Worm (Caenorhabditis elegans): ENCODE results near the gene scl-8.

Gene scl-8

DNA sequence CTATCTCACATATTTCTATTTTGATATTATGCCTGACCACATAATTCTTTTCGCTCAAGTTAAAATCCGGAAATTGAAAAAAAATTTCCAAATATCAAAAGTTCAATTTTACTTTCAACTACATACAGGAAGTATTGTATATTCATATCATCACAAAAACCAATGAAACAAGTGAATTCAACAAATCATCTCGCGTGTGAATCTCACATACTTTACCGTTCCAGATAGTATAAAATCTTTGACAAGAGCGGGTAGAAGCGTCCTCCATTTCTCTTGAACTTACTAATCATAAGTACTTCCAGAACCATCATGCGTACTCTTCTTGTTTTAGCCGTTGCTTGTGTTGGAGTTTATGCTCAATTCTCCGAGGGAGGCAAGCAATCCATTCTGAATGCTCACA lies at the start of gene scl-8:
Gene scl-8 (plus strand): TSS at position 301 of the 400 bp plus-strand sequence.
- TF ChIP-seq xbp-1 (tag; optimal IDR thresholded peaks at IDR 0.05) (no peak), unc-130 (tag; optimal IDR thresholded peaks at IDR 0.05) (no peak), snpc-4 (tag; optimal IDR thresholded peaks at IDR 0.05) (no peak), nhr-90 (tag; optimal IDR thresholded peaks at IDR 0.05; ENCODE audit: poor library complexity) (no peak)

DNA sequence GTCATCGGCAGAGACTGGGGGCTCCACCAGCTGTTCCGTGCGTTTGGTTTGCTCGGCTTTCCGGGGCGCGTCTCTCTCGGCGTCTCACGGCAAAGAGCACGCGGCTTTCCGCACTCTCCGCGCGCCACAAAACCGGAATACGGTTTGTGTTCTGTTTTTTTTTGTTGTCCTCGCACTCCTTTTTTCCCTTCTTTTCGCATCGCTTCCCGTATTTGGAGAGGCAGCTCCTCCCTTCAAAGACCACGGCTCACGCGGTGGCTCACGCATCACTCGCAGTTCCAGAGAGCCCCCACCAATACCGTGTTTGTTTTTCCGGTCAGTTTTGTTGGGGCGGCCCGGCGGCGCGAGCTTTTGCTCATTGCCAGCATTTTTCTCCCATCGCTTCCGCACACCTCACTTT lies 48.7 kb upstream of the scl-8 start:
- TF ChIP-seq C34B4.2 (tag; optimal IDR thresholded peaks at IDR 0.05) = no peak
- TF ChIP-seq isw-1 (GFP tag; IDR thresholded peaks at IDR 0.05) = no peak
- TF ChIP-seq lin-39 (tag; optimal IDR thresholded peaks at IDR 0.05) = no peak
- no peak for TF ChIP-seq zag-1 (tag; optimal IDR thresholded peaks at IDR 0.05)
- TF ChIP-seq skn-1 (tag; optimal IDR thresholded peaks at IDR 0.05) = no peak
- no peak for TF ChIP-seq ets-5 (GFP tag; IDR thresholded peaks at IDR 0.05)
- no peak for TF ChIP-seq aha-1 (tag; optimal IDR thresholded peaks at IDR 0.05)
- TF ChIP-seq lin-14 (GFP tag; optimal IDR thresholded peaks at IDR 0.05) = no peak
- no peak for TF ChIP-seq Y116A8C.19 (tag; optimal IDR thresholded peaks at IDR 0.05; ENCODE audit: borderline replicate concordance)

DNA sequence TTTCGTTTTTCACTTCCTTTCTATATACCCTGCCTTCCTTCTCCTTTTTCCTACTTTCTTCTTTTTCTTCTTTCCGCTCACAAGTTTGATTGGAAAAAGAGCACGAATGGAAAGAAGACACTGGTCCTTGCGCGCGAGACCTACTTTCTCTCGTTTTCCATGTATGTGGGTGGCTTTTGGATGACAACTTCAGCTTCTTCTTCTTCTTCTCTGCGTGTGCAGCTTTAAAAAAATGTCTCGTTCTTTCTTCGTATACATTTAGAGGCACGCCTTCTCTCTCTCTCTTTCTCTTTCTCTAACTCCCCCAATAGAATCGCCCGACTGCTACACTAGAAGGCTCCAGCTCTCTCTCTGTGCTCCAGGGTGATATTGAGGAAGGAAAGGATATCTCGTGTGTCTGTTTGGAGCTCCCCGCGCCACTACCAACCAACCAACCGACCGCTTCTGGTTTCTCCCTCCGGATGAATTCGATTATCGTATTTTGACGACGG lies 45.6 kb upstream of the scl-8 start:
- TF ChIP-seq sup-37 (GFP tag; optimal IDR thresholded peaks at IDR 0.05) (no peak), mdl-1 (tag; optimal IDR thresholded peaks at IDR 0.05) (no peak), ceh-63 (GFP tag; optimal IDR thresholded peaks at IDR 0.05) (no peak), elt-3 (tag; optimal IDR thresholded peaks at IDR 0.05) (no peak), efl-1 (optimal IDR thresholded peaks at IDR 0.05) (peak; percentile 15 to 18), efl-1 (GFP tag; optimal IDR thresholded peaks at IDR 0.05 in 1 of 2) (peak in 1 of 2 experiments; percentile 86), nhr-20 (tag; optimal IDR thresholded peaks at IDR 0.05) (no peak), nhr-12 (tag; optimal IDR thresholded peaks at IDR 0.05) (no peak), hpl-2 (GFP tag; optimal IDR thresholded peaks at IDR 0.05) (no peak), lin-35 (GFP tag; optimal IDR thresholded peaks at IDR 0.05) (peak in 1 of 2 experiments; percentile 28), vab-15 (tag; optimal IDR thresholded peaks at IDR 0.05) (no peak), tbx-2 (tag; optimal IDR thresholded peaks at IDR 0.05) (peak; percentile 56), pag-3 (tag; optimal IDR thresholded peaks at IDR 0.05; ENCODE audit: borderline replicate concordance, insufficient read depth) (no peak), irx-1 (tag; optimal IDR thresholded peaks at IDR 0.05) (no peak), aly-2 (tag; optimal IDR thresholded peaks at IDR 0.05) (no peak), ztf-4 (tag; optimal IDR thresholded peaks at IDR 0.05) (no peak), C04F5.9 (tag; optimal IDR thresholded peaks at IDR 0.05) (no peak), nhr-47 (tag; optimal IDR thresholded peaks at IDR 0.05) (peak; percentile 55), unc-130 (tag; optimal IDR thresholded peaks at IDR 0.05) (no peak), unc-86 (tag; optimal IDR thresholded peaks at IDR 0.05) (peak; percentile 41), snu-23 (GFP tag; optimal IDR thresholded peaks at IDR 0.05) (peak; percentile 21), nhr-11 (tag; optimal IDR thresholded peaks at IDR 0.05) (no peak), isw-1 (GFP tag; IDR thresholded peaks at IDR 0.05) (0 out of 2 replicates have a peak, but pooled peaks have one; percentile 9), C34B4.2 (tag; optimal IDR thresholded peaks at IDR 0.05) (no peak), lir-3 (tag; optimal IDR thresholded peaks at IDR 0.05; ENCODE audit: poor library complexity) (no peak), xbp-1 (tag; optimal IDR thresholded peaks at IDR 0.05) (peak; percentile 13), ceh-82 (tag; optimal IDR thresholded peaks at IDR 0.05) (peak in 2 of 3 experiments; percentile 8 to 46), swsn-7 (tag; optimal IDR thresholded peaks at IDR 0.05) (peak; percentile 44), lsy-2 (tag; optimal IDR thresholded peaks at IDR 0.05) (peak in 1 of 2 experiments; percentile 48), F16B12.6 (tag; optimal IDR thresholded peaks at IDR 0.05) (no peak), snpc-4 (tag; optimal IDR thresholded peaks at IDR 0.05) (no peak), nhr-71 (tag; optimal IDR thresholded peaks at IDR 0.05) (peak; percentile 60), egl-13 (tag; optimal IDR thresholded peaks at IDR 0.05) (peak; percentile 12), zip-4 (GFP tag; optimal IDR thresholded peaks at IDR 0.05) (no peak), lin-15B (tag; optimal IDR thresholded peaks at IDR 0.05) (no peak), nhr-19 (GFP tag; conservative IDR thresholded peaks at IDR 0.05) (no peak), lin-14 (GFP tag; optimal IDR thresholded peaks at IDR 0.05) (peak; percentile 90), fkh-10 (GFP tag; optimal IDR thresholded peaks at IDR 0.05) (peak; percentile 69), ceh-90 (tag; optimal IDR thresholded peaks at IDR 0.05) (no peak), skn-1 (tag; optimal IDR thresholded peaks at IDR 0.05) (no peak), nhr-237 (tag; optimal IDR thresholded peaks at IDR 0.05) (no peak), unc-62 (GFP tag; optimal IDR thresholded peaks at IDR 0.05) (no peak)
